Worm (Caenorhabditis elegans): ENCODE data around the gene W08G11.1.

The W08G11.1 gene

ce11 chrV:16309523-16309922 lies 37.3 kb upstream of the W08G11.1 start, which contains the start of gene oac-7:
TSS of gene oac-7 (plus strand) at chrV:16309805.
- TF ChIP-seq egl-13 (tag; optimal IDR thresholded peaks at IDR 0.05) (no peak), nhr-71 (tag; optimal IDR thresholded peaks at IDR 0.05) (peak; percentile 66), Y116A8C.19 (tag; optimal IDR thresholded peaks at IDR 0.05; ENCODE audit: borderline replicate concordance) (no peak), blmp-1 (tag; optimal IDR thresholded peaks at IDR 0.05) (peak; percentile 4), tbx-2 (tag; optimal IDR thresholded peaks at IDR 0.05) (no peak), skn-1 (tag; optimal IDR thresholded peaks at IDR 0.05) (peak; percentile 5), unc-62 (GFP tag; optimal IDR thresholded peaks at IDR 0.05) (no peak), mdl-1 (tag; optimal IDR thresholded peaks at IDR 0.05) (no peak), dsc-1 (tag; optimal IDR thresholded peaks at IDR 0.05) (no peak), lin-15B (tag; optimal IDR thresholded peaks at IDR 0.05) (no peak), lir-3 (tag; optimal IDR thresholded peaks at IDR 0.05; ENCODE audit: poor library complexity) (no peak), nhr-85 (tag) (peak; percentile 45), elt-3 (tag; optimal IDR thresholded peaks at IDR 0.05) (no peak), lin-35 (GFP tag; optimal IDR thresholded peaks at IDR 0.05) (no peak), ceh-82 (tag; optimal IDR thresholded peaks at IDR 0.05) (no peak), ces-1 (GFP tag; optimal IDR thresholded peaks at IDR 0.05) (no peak), ceh-88 (GFP tag; IDR thresholded peaks at IDR 0.05) (no peak), ceh-8 (GFP tag; optimal IDR thresholded peaks at IDR 0.05) (no peak), efl-1 (optimal IDR thresholded peaks at IDR 0.05) (peak in 1 of 2 experiments; percentile 13), efl-1 (GFP tag; optimal IDR thresholded peaks at IDR 0.05 in 1 of 2) (no peak), fkh-8 (tag; optimal IDR thresholded peaks at IDR 0.05) (no peak), grh-1 (GFP tag; IDR thresholded peaks at IDR 0.05) (no peak)

DNA sequence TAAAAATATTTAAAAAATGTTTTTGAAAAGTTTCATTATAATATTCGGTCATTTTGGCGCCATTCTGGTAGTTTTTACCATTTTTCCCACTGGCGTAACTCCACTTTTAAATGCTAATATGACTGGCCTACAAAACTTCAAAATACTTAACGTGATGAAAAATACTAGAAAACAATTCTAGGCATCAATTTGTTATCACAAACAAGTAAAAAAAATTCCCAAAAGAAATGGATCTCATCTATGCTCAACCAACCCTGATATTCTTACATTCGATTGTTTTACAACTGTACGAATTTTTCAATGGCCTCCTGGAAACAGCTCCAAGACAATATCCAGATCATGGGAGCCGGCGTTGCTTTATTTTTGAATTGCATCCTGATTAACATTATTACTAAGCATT lies 31.9 kb upstream of the W08G11.1 start, which contains the start of gene str-214:
str-214 (plus strand) TSS at position 301 of the 400 bp plus-strand sequence.
- TF ChIP-seq rnt-1 (tag; optimal IDR thresholded peaks at IDR 0.05) = no peak
- no peak for TF ChIP-seq ceh-8 (GFP tag; optimal IDR thresholded peaks at IDR 0.05)
- TF ChIP-seq swsn-7 (tag; optimal IDR thresholded peaks at IDR 0.05) = no peak
- TF ChIP-seq skn-1 (tag; optimal IDR thresholded peaks at IDR 0.05) = no peak
- no peak for TF ChIP-seq ceh-63 (GFP tag; optimal IDR thresholded peaks at IDR 0.05)
- TF ChIP-seq nhr-237 (tag; optimal IDR thresholded peaks at IDR 0.05) = no peak

DNA sequence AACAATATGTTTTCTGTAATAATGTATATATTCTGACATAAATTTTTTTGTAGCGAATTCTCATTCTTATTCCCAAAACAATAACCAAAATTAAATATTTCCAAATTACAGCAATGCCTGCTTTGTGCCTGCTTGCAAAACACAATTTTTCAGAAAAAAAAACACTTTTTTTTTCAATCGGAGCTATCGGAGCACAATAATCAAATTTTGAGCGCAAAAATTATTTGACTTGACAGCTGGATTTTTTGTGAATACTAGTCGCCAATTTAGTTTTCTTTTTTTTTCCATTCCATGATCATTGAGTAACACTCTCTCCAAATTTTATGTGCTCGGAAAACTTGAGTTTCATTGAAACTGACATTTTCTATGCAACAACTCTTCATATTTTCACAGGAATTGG lies 29.6 kb upstream of the W08G11.1 start, which contains the start of gene srh-180:
srh-180 (plus strand) TSS at position 301 of the 400 bp plus-strand sequence.
- TF ChIP-seq efl-3 (GFP tag; optimal IDR thresholded peaks at IDR 0.05) (no peak), nhr-11 (tag; optimal IDR thresholded peaks at IDR 0.05) (no peak), snu-23 (GFP tag; optimal IDR thresholded peaks at IDR 0.05) (no peak), ceh-8 (GFP tag; optimal IDR thresholded peaks at IDR 0.05) (no peak), Y116A8C.19 (tag; optimal IDR thresholded peaks at IDR 0.05; ENCODE audit: borderline replicate concordance) (no peak), nhr-76 (tag; optimal IDR thresholded peaks at IDR 0.05) (no peak), swsn-7 (tag; optimal IDR thresholded peaks at IDR 0.05) (no peak), lir-3 (tag; optimal IDR thresholded peaks at IDR 0.05; ENCODE audit: poor library complexity) (no peak), pax-3 (tag; optimal IDR thresholded peaks at IDR 0.05) (no peak), ama-1 (optimal IDR thresholded peaks at IDR 0.05) (no peak), nhr-20 (tag; optimal IDR thresholded peaks at IDR 0.05) (no peak)

DNA sequence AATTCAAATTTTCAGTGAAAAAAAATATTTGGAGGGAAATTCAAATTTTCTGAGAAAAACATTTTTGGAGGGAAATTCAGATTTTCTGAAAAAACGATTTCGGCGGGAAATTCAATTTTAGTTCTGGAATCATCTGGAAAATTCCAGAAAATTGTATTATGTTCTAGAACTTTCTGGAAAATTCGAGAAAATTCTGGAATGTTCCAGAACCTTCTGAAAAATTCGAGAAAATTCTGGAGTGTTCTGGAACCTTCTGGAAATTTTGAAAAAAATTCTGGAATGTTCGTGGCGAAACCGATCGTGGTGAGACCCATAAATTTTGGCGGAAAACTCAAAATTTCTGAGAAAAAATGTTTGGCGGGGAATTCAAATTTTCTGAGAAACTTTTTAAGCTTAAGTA lies 24.7 kb upstream of the W08G11.1 start:
- no peak for TF ChIP-seq lin-15B (tag; optimal IDR thresholded peaks at IDR 0.05)
- TF ChIP-seq egl-27 (tag; optimal IDR thresholded peaks at IDR 0.05) = no peak
- TF ChIP-seq efl-3 (GFP tag; optimal IDR thresholded peaks at IDR 0.05) = no peak
- no peak for TF ChIP-seq xbp-1 (tag; optimal IDR thresholded peaks at IDR 0.05)

- no peak for TF ChIP-seq ceh-88 (GFP tag; IDR thresholded peaks at IDR 0.05)
- no peak for TF ChIP-seq nhr-76 (tag; optimal IDR thresholded peaks at IDR 0.05)
- no peak for TF ChIP-seq nhr-19 (GFP tag; conservative IDR thresholded peaks at IDR 0.05)
- no peak for TF ChIP-seq ztf-11 (tag; optimal IDR thresholded peaks at IDR 0.05)
- no peak for TF ChIP-seq alr-1 (tag; optimal IDR thresholded peaks at IDR 0.05; ENCODE audit: borderline replicate concordance)
- TF ChIP-seq tlp-1 (tag; optimal IDR thresholded peaks at IDR 0.05) = no peak
- TF ChIP-seq zag-1 (tag; optimal IDR thresholded peaks at IDR 0.05) = no peak
- no peak for TF ChIP-seq lin-14 (GFP tag; optimal IDR thresholded peaks at IDR 0.05)
- no peak for TF ChIP-seq nhr-84 (tag; optimal IDR thresholded peaks at IDR 0.05)
- TF ChIP-seq nhr-20 (tag; optimal IDR thresholded peaks at IDR 0.05) = no peak
- no peak for TF ChIP-seq lin-35 (GFP tag; optimal IDR thresholded peaks at IDR 0.05)
- no peak for TF ChIP-seq tbx-2 (tag; optimal IDR thresholded peaks at IDR 0.05)
- no peak for TF ChIP-seq lir-3 (tag; optimal IDR thresholded peaks at IDR 0.05; ENCODE audit: poor library complexity)
- TF ChIP-seq lin-13 (GFP tag; optimal IDR thresholded peaks at IDR 0.05) = no peak
- no peak for TF ChIP-seq mdl-1 (tag; optimal IDR thresholded peaks at IDR 0.05)
- TF ChIP-seq pag-3 (tag; optimal IDR thresholded peaks at IDR 0.05; ENCODE audit: borderline replicate concordance, insufficient read depth) = no peak
- no peak for TF ChIP-seq nhr-71 (tag; optimal IDR thresholded peaks at IDR 0.05)
- no peak for TF ChIP-seq mep-1 (tag; optimal IDR thresholded peaks at IDR 0.05)
Observed at ce11 chrV:16328849-16329248, 18.0 kb upstream of the W08G11.1 start, which contains the start of gene F57G8.7. TSS of gene F57G8.7 (plus strand) at chrV:16329149.
